Fruit fly (Drosophila melanogaster): Measurements from ENCODE around the gene dmGlut.

- TF ChIP-seq D1 (tag; optimal IDR thresholded peaks at IDR 0.05) (no peak), Snoo (tag; optimal IDR thresholded peaks at IDR 0.05) (peak; percentile 6), CG8159 (tag; optimal IDR thresholded peaks at IDR 0.05) (no peak)
Observed at dm6 chr2L:12055837-12056388, 28.7 kb downstream of the dmGlut start, which contains the start of the genes JhI-21, RpL7-like and CG34164.

Data from whole organism, pupa.